Worm (Caenorhabditis elegans) whole organism, L1 larva: ENCODE data around the gene ZK512.1.

Experiments
- C04F5.9 ChIP-seq: sonication (generic microtip); optimal IDR thresholded peaks from 2 replicates; lab custom pipeline; 2016; ENCODE audit warnings: missing genetic modification characterization, missing compliant biosample characterization
- C16A3.4 ChIP-seq: fragments of 150-350 bp; optimal IDR thresholded peaks from 2 replicates; lab custom pipeline; 2014; ENCODE audit warnings: missing biosample characterization, missing genetic modification characterization
- alr-1 ChIP-seq: fragments of 200-800 bp; sonication (Bioruptor generic); optimal IDR thresholded peaks from 2 replicates; lab custom pipeline; 2018; ENCODE audit warnings: borderline replicate concordance, mild to moderate bottlenecking, missing genetic modification characterization, missing compliant biosample characterization
- ama-1 ChIP-seq: fragments of 150-350 bp; optimal IDR thresholded peaks from 2 replicates; lab custom pipeline; 2014
- ceh-82 ChIP-seq, 3 experiments: fragments of 150-350 bp in 1 of 3; sonication (generic microtip) in 2 of 3; optimal IDR thresholded peaks; 2 replicates each; lab custom pipeline; 2014 to 2017; ENCODE audit warnings: missing biosample characterization in 3 of 3, missing genetic modification characterization in 3 of 3
- ceh-90 ChIP-seq: sonication (generic microtip); optimal IDR thresholded peaks from 2 replicates; lab custom pipeline; 2016; ENCODE audit warnings: missing genetic modification characterization, missing compliant biosample characterization
- dsc-1 ChIP-seq: sonication (generic microtip); optimal IDR thresholded peaks from 2 replicates; lab custom pipeline; 2016; ENCODE audit warnings: mild to moderate bottlenecking, missing genetic modification characterization, missing compliant biosample characterization
- efl-3 ChIP-seq: fragments of 200-800 bp; sonication (Bioruptor generic); optimal IDR thresholded peaks from 2 replicates; lab custom pipeline; 2018; ENCODE audit warnings: mild to moderate bottlenecking, missing genetic modification characterization, missing compliant biosample characterization
- egl-27 ChIP-seq, 2 experiments: fragments of 150-350 bp in 1 of 2; sonication (generic microtip); optimal IDR thresholded peaks; 3 replicates each; lab custom pipeline; 2017 to 2018; ENCODE audit warnings: missing biosample characterization in 2 of 2, missing genetic modification characterization in 2 of 2, missing genetic modification reagents in 2 of 2
- elt-3 ChIP-seq, 6 experiments: fragments of 150-350 bp in 1 of 6; sonication (generic microtip); optimal IDR thresholded peaks; 2 replicates each; lab custom pipeline; 2017 to 2018; ENCODE audit warnings: missing biosample characterization in 6 of 6, missing genetic modification characterization in 6 of 6, inconsistent platforms in 1 of 6
- fkh-4 ChIP-seq: sonication (generic microtip); optimal IDR thresholded peaks from 2 replicates; lab custom pipeline; 2016; ENCODE audit warnings: missing compliant biosample characterization, missing genetic modification characterization, borderline replicate concordance
- grh-1 ChIP-seq: fragments of 200-800 bp; sonication (Bioruptor generic); IDR thresholded peaks from 2 replicates; pipeline ENCODE4 v1.3.6; 2022; ENCODE audit warnings: missing genetic modification reagents, missing genetic modification characterization, missing compliant biosample characterization
- hlh-4 ChIP-seq: sonication (generic microtip); optimal IDR thresholded peaks from 2 replicates; lab custom pipeline; 2016; ENCODE audit warnings: mild to moderate bottlenecking, missing genetic modification characterization, missing compliant biosample characterization
- isw-1 ChIP-seq: fragments of 200-800 bp; sonication (Bioruptor generic); IDR thresholded peaks from 2 replicates; pipeline ENCODE4 v1.3.6; 2022; ENCODE audit warnings: missing genetic modification characterization, missing compliant biosample characterization
- lin-13 ChIP-seq: fragments of 150-350 bp; optimal IDR thresholded peaks from 2 replicates; lab custom pipeline; 2014; ENCODE audit warnings: missing biosample characterization, missing genetic modification reagents, missing genetic modification characterization
- lin-14 ChIP-seq: fragments of 200-800 bp; sonication (Bioruptor generic); optimal IDR thresholded peaks from 2 replicates; lab custom pipeline; 2018; ENCODE audit warnings: mild to moderate bottlenecking, missing genetic modification characterization, moderate library complexity, missing compliant biosample characterization
- lir-3 ChIP-seq: sonication (generic microtip); optimal IDR thresholded peaks from 2 replicates; lab custom pipeline; 2016; ENCODE audit warnings: mild to moderate bottlenecking, missing genetic modification characterization, moderate library complexity, missing compliant biosample characterization; ENCODE audit not compliant: poor library complexity
- lsy-2 ChIP-seq, 2 experiments: fragments of 150-350 bp; optimal IDR thresholded peaks; 2 replicates each; lab custom pipeline; 2014; ENCODE audit warnings: missing biosample characterization in 2 of 2, missing genetic modification characterization in 2 of 2
- mdl-1 ChIP-seq, 2 experiments: fragments of 150-350 bp; optimal IDR thresholded peaks; 2 replicates each; lab custom pipeline; 2014 to 2017; ENCODE audit warnings: missing biosample characterization in 2 of 2, missing genetic modification characterization in 2 of 2, inconsistent platforms in 1 of 2
- nhr-11 ChIP-seq: fragments of 150-350 bp; optimal IDR thresholded peaks from 2 replicates; lab custom pipeline; 2014; ENCODE audit warnings: missing biosample characterization, missing genetic modification characterization
- nhr-19 ChIP-seq: fragments of 200-800 bp; sonication (Bioruptor generic); conservative IDR thresholded peaks from 2 replicates; pipeline ENCODE4 v1.3.6; 2022; ENCODE audit warnings: missing genetic modification characterization, missing compliant biosample characterization
- nhr-20 ChIP-seq: sonication (generic microtip); optimal IDR thresholded peaks from 2 replicates; lab custom pipeline; 2016; ENCODE audit warnings: mild to moderate bottlenecking, missing genetic modification characterization, missing compliant biosample characterization
- nhr-237 ChIP-seq: fragments of 150-350 bp; optimal IDR thresholded peaks from 2 replicates; lab custom pipeline; 2014; ENCODE audit warnings: missing biosample characterization, missing genetic modification characterization
- nhr-28 ChIP-seq: fragments of 150-350 bp; optimal IDR thresholded peaks from 2 replicates; lab custom pipeline; 2014; ENCODE audit warnings: missing biosample characterization, missing genetic modification characterization
- nhr-71 ChIP-seq: sonication (generic microtip); optimal IDR thresholded peaks from 2 replicates; lab custom pipeline; 2016; ENCODE audit warnings: mild to moderate bottlenecking, missing genetic modification characterization, moderate library complexity, missing compliant biosample characterization
- nhr-76 ChIP-seq: sonication (generic microtip); optimal IDR thresholded peaks from 2 replicates; lab custom pipeline; 2017; ENCODE audit warnings: missing biosample characterization, missing genetic modification characterization
- nhr-84 ChIP-seq: sonication (generic microtip); optimal IDR thresholded peaks from 2 replicates; lab custom pipeline; 2017; ENCODE audit warnings: missing biosample characterization, missing genetic modification characterization
- nhr-85 ChIP-seq: sonication (generic microtip); peaks from one replicate; lab custom pipeline; 2016; ENCODE audit warnings: missing genetic modification characterization, inconsistent platforms, missing compliant biosample characterization
- pag-3 ChIP-seq: sonication (generic microtip); optimal IDR thresholded peaks from 2 replicates; lab custom pipeline; 2017; ENCODE audit warnings: missing genetic modification characterization, mild to moderate bottlenecking, missing compliant biosample characterization, antibody characterized with exemption, borderline replicate concordance; ENCODE audit not compliant: insufficient read depth
- pqm-1 ChIP-seq: sonication (generic microtip); optimal IDR thresholded peaks from 3 replicates; lab custom pipeline; 2017; ENCODE audit warnings: missing biosample characterization, missing genetic modification characterization
- rnt-1 ChIP-seq: sonication (generic microtip); optimal IDR thresholded peaks from 2 replicates; lab custom pipeline; 2016; ENCODE audit warnings: mild to moderate bottlenecking, missing genetic modification characterization, moderate library complexity, missing compliant biosample characterization
- skn-1 ChIP-seq: fragments of 150-350 bp; optimal IDR thresholded peaks from 2 replicates; lab custom pipeline; 2014; ENCODE audit warnings: missing biosample characterization, missing genetic modification characterization
- snu-23 ChIP-seq: sonication (generic microtip); optimal IDR thresholded peaks from 2 replicates; lab custom pipeline; 2016; ENCODE audit warnings: missing genetic modification characterization, missing compliant biosample characterization
- sox-4 ChIP-seq: sonication (generic microtip); optimal IDR thresholded peaks from 2 replicates; lab custom pipeline; 2016; ENCODE audit warnings: missing genetic modification characterization, missing compliant biosample characterization
- swsn-7 ChIP-seq: sonication (generic microtip); optimal IDR thresholded peaks from 2 replicates; lab custom pipeline; 2016; ENCODE audit warnings: missing genetic modification characterization, missing compliant biosample characterization
- tbx-2 ChIP-seq: sonication (generic microtip); optimal IDR thresholded peaks from 2 replicates; lab custom pipeline; 2016; ENCODE audit warnings: missing genetic modification characterization, missing compliant biosample characterization
- unc-86 ChIP-seq: sonication (generic microtip); optimal IDR thresholded peaks from 2 replicates; lab custom pipeline; 2016; ENCODE audit warnings: missing genetic modification characterization, missing compliant biosample characterization
- xbp-1 ChIP-seq: sonication (generic microtip); optimal IDR thresholded peaks from 2 replicates; lab custom pipeline; 2016; ENCODE audit warnings: missing genetic modification characterization, missing compliant biosample characterization
- ztf-4 ChIP-seq: fragments of 150-350 bp; optimal IDR thresholded peaks from 2 replicates; lab custom pipeline; 2014; ENCODE audit warnings: missing biosample characterization, missing genetic modification characterization

ZK512.1 gene

ce11 chrIII:9077708-9078107 lies 37.0 kb upstream of the ZK512.1 start, which contains the start of gene F02A9.1:
Gene F02A9.1, minus strand, starts transcription at chrIII:9077808.
- TF ChIP-seq tbx-2 (tag; lab: Kevin White, UChicago) (no peak), unc-86 (no peak), C16A3.4 (tag; lab: Kevin White, UChicago) (no peak), nhr-28 (tag; lab: Kevin White, UChicago) (no peak), grh-1 (no peak), isw-1 (GFP tag; lab: Robert Waterston, UW) (no peak), mdl-1 (tag; optimal IDR thresholded peaks at IDR 0.05; lab: Kevin White, UChicago) (no peak), ztf-4 (no peak)

- TF ChIP-seq efl-3 (GFP tag; lab: Kevin White, UChicago) (no peak), elt-3 (tag; optimal IDR thresholded peaks at IDR 0.05; lab: Kevin White, UChicago) (no peak), swsn-7 (tag; lab: Kevin White, UChicago) (peak; percentile 1), rnt-1 (tag; lab: Kevin White, UChicago) (peak; percentile 54), ceh-90 (tag; lab: Kevin White, UChicago) (no peak), lsy-2 (tag; optimal IDR thresholded peaks at IDR 0.05; lab: Kevin White, UChicago) (peak; percentile 3 to 39), nhr-71 (tag; lab: Kevin White, UChicago) (peak; percentile 19), nhr-85 (tag; lab: Kevin White, UChicago) (no peak), lin-14 (GFP tag; lab: Kevin White, UChicago) (peak; percentile 3), nhr-237 (tag; lab: Kevin White, UChicago) (no peak), xbp-1 (tag; lab: Kevin White, UChicago) (no peak), alr-1 (tag; lab: Kevin White, UChicago) (no peak), snu-23 (peak; percentile 11), ceh-82 (tag; optimal IDR thresholded peaks at IDR 0.05; lab: Kevin White, UChicago) (no peak), ama-1 (lab: Kevin White, UChicago) (peak; percentile 46), pag-3 (tag; lab: Kevin White, UChicago) (no peak), dsc-1 (tag; lab: Kevin White, UChicago) (peak; percentile 1), nhr-84 (tag; lab: Kevin White, UChicago) (no peak)
These were observed 34.6 kb upstream of the ZK512.1 start for ce11 chrIII:9080127-9080526.

ce11 chrIII:9081055-9081454 lies 33.7 kb upstream of the ZK512.1 start, which contains the start of gene far-1:
Gene far-1, minus strand, starts transcription at chrIII:9081179.
- no peak for TF ChIP-seq skn-1 (tag; lab: Kevin White, UChicago)
- no peak for TF ChIP-seq lin-13 (GFP tag; lab: Kevin White, UChicago)
- no peak for TF ChIP-seq C04F5.9 (tag; lab: Kevin White, UChicago)
- no peak for TF ChIP-seq sox-4 (tag; lab: Kevin White, UChicago)
- TF ChIP-seq pqm-1 (tag; lab: Kevin White, UChicago) = no peak
- TF ChIP-seq nhr-76 = no peak
- TF ChIP-seq rnt-1 (tag; lab: Kevin White, UChicago) = peak; percentile 49
- peak; percentile 72 for TF ChIP-seq dsc-1 (tag; lab: Kevin White, UChicago)
- peak; percentile 39 for TF ChIP-seq snu-23
- TF ChIP-seq fkh-4 (tag; lab: Kevin White, UChicago) = peak; percentile 48
- peak; percentile 38 for TF ChIP-seq nhr-20
- peak; percentile 14 for TF ChIP-seq lir-3
- peak; percentile 12 to 30 for TF ChIP-seq lsy-2 (tag; optimal IDR thresholded peaks at IDR 0.05; lab: Kevin White, UChicago)
- TF ChIP-seq nhr-19 (GFP tag; lab: Robert Waterston, UW) = peak; percentile 22
- no peak for TF ChIP-seq hlh-4
- peak; percentile 28 for TF ChIP-seq lin-14 (GFP tag; lab: Kevin White, UChicago)
- TF ChIP-seq ama-1 (lab: Kevin White, UChicago) = peak; percentile 49
- TF ChIP-seq nhr-11 (tag; lab: Kevin White, UChicago) = peak; percentile 10
- peak; percentile 60 for TF ChIP-seq nhr-71 (tag; lab: Kevin White, UChicago)
- TF ChIP-seq egl-27 (tag; optimal IDR thresholded peaks at IDR 0.05; lab: Kevin White, UChicago) = no peak
- TF ChIP-seq swsn-7 (tag; lab: Kevin White, UChicago) = peak; percentile 13
